Fruit fly (Drosophila melanogaster) whole organism, embryonic: ENCODE results near the gene CG12814.

ENCODE experiments used
- CG11456 ChIP-seq: fragments of 200-800 bp; sonication (Bioruptor generic); IDR thresholded peaks from 3 replicates; pipeline ENCODE4 v1.3.6; 2022; ENCODE audit warnings: missing biosample characterization, missing genetic modification characterization
- CG17186 ChIP-seq: fragments of 200-800 bp; sonication (Bioruptor generic); optimal IDR thresholded peaks from 3 replicates; lab custom pipeline; 2017; ENCODE audit warnings: missing biosample characterization, missing genetic modification reagents, missing genetic modification characterization
- CG5245 ChIP-seq: fragments of 200-800 bp; sonication (Bioruptor generic); optimal IDR thresholded peaks from 3 replicates; lab custom pipeline; 2016; ENCODE audit warnings: missing biosample characterization, missing genetic modification characterization
- CG8765 ChIP-seq: fragments of 200-800 bp; sonication (Bioruptor generic); IDR thresholded peaks from 2 replicates; pipeline ENCODE4 v1.3.6; 2022; ENCODE audit warnings: missing biosample characterization, missing genetic modification characterization
- PHDP ChIP-seq: fragments of 200-800 bp; sonication (Bioruptor generic); optimal IDR thresholded peaks from 3 replicates; lab custom pipeline; 2018; ENCODE audit warnings: missing biosample characterization, mild to moderate bottlenecking, missing genetic modification characterization, moderate library complexity
- ara ChIP-seq: fragments of 200-800 bp; sonication (Bioruptor generic); IDR thresholded peaks from 2 replicates; pipeline ENCODE4 v1.3.6; 2022; ENCODE audit warnings: missing biosample characterization, missing genetic modification characterization
- dpn ChIP-seq, 2 experiments: fragments of 200-800 bp; sonication (Bioruptor generic); optimal IDR thresholded peaks; 3 replicates each; lab custom pipeline; 2016; ENCODE audit warnings: missing biosample characterization in 2 of 2, missing genetic modification characterization in 2 of 2
- emc ChIP-seq: fragments of 200-800 bp; sonication (Bioruptor generic); optimal IDR thresholded peaks from 2 replicates; lab custom pipeline; 2016; ENCODE audit warnings: missing biosample characterization, missing genetic modification characterization
- eyg ChIP-seq: fragments of 200-800 bp; sonication (Bioruptor generic); optimal IDR thresholded peaks from 3 replicates; lab custom pipeline; 2016; ENCODE audit warnings: missing biosample characterization, missing genetic modification characterization
- fru ChIP-seq: fragments of >200 bp; optimal IDR thresholded peaks from 2 replicates; lab custom pipeline; 2017
- pros ChIP-seq: fragments of 200-800 bp; sonication (Bioruptor generic); optimal IDR thresholded peaks from 3 replicates; lab custom pipeline; 2019; ENCODE audit warnings: missing biosample characterization, mild to moderate bottlenecking, missing genetic modification characterization, moderate library complexity
- sim ChIP-seq: fragments of 200-800 bp; sonication (Bioruptor generic); IDR thresholded peaks from 2 replicates; pipeline ENCODE4 v1.3.6; 2022; ENCODE audit warnings: missing biosample characterization, missing genetic modification characterization
- sisA ChIP-seq: fragments of 200-800 bp; sonication (Bioruptor generic); IDR thresholded peaks from 2 replicates; pipeline ENCODE4 v1.3.6; 2022; ENCODE audit warnings: missing biosample characterization, missing genetic modification characterization
- ttk ChIP-seq: fragments of 200-800 bp; sonication (Bioruptor generic); IDR thresholded peaks from 2 replicates; pipeline ENCODE4 v2.1.2; 2022; ENCODE audit warnings: missing biosample characterization, missing genetic modification characterization

dm6 chr3R:10226132-10227023 is 37.0 kb upstream of the CG12814 start:
- TF ChIP-seq dpn (GFP tag; optimal IDR thresholded peaks at IDR 0.05; lab: Kevin White, UChicago) (no peak), CG5245 (GFP tag; lab: Kevin White, UChicago) (no peak), eyg (GFP tag; lab: Kevin White, UChicago) (no peak), CG17186 (GFP tag; lab: Kevin White, UChicago) (no peak), CG11456 (GFP tag; lab: Robert Waterston, UW) (no peak), emc (GFP tag; lab: Kevin White, UChicago) (no peak), sim (GFP tag; lab: Robert Waterston, UW) (no peak), fru (lab: Kevin White, UChicago) (no peak), sisA (no peak; the same call in 1 of the 2 replicates), CG8765 (no peak; the same call in 1 of the 2 replicates), ttk (GFP tag; lab: Robert Waterston, UW) (no peak), pros (GFP tag; lab: Kevin White, UChicago) (no peak), ara (no peak), PHDP (tag; lab: Kevin White, UChicago) (no peak)
